ENCODE assay signal across 1 fruit fly cellular context in genomic region chr3R:11200042-11200884, dm6.
TF ChIP-seq lines count a peak whose summit lies in the region.

No protein-coding gene starts in this region.

TF ChIP-seq in whole organism, embryonic, 481 proteins besides CTCF, POLR2A, EP300 and RAD21 (continued from another document):
- TF ChIP-seq CHES-1-like (GFP tag; optimal IDR thresholded peaks at IDR 0.05; lab: Kevin White, UChicago) (no peak), CG11247 (GFP tag; IDR thresholded peaks at IDR 0.05; lab: Robert Waterston, UW) (0 out of 2 replicates have a peak, but pooled peaks have one; percentile 23), CG30020 (tag; optimal IDR thresholded peaks at IDR 0.05; lab: Kevin White, UChicago) (no peak), Xbp1 (GFP tag; optimal IDR thresholded peaks at IDR 0.05; lab: Kevin White, UChicago) (no peak), CG16813 (GFP tag; IDR thresholded peaks at IDR 0.05; lab: Robert Waterston, UW; ENCODE audit: partially characterized antibody) (no peak), CG6272 (GFP tag; IDR thresholded peaks at IDR 0.05; lab: Robert Waterston, UW) (no peak), hbn (GFP tag; IDR thresholded peaks at IDR 0.05; lab: Robert Waterston, UW; ENCODE audit: partially characterized antibody) (no peak), jigr1 (GFP tag; IDR thresholded peaks at IDR 0.05; lab: Robert Waterston, UW) (no peak), MTF-1 (GFP tag; optimal IDR thresholded peaks at IDR 0.05; lab: Kevin White, UChicago; ENCODE audit: borderline replicate concordance) (no peak), Tbp (GFP tag; optimal IDR thresholded peaks at IDR 0.05; lab: Kevin White, UChicago) (no peak), CG6791 (GFP tag; IDR thresholded peaks at IDR 0.05; lab: Robert Waterston, UW; ENCODE audit: partially characterized antibody) (no peak), GATAe (GFP tag; conservative IDR thresholded peaks at IDR 0.05; lab: Robert Waterston, UW) (no peak), CG4282 (GFP tag; optimal IDR thresholded peaks at IDR 0.05; lab: Kevin White, UChicago) (no peak), gro (GFP tag; optimal IDR thresholded peaks at IDR 0.05; lab: Kevin White, UChicago) (no peak), CG9215 (GFP tag; IDR thresholded peaks at IDR 0.05; lab: Robert Waterston, UW) (no peak), mld (GFP tag; IDR thresholded peaks at IDR 0.05; lab: Robert Waterston, UW; ENCODE audit: partially characterized antibody) (no peak), bbx (GFP tag; IDR thresholded peaks at IDR 0.05; lab: Robert Waterston, UW; ENCODE audit: partially characterized antibody) (no peak), Hr39 (optimal IDR thresholded peaks at IDR 0.05; lab: Kevin White, UChicago) (no peak), YL-1 (GFP tag; optimal IDR thresholded peaks at IDR 0.05; lab: Kevin White, UChicago) (no peak), CG12071 (GFP tag; optimal IDR thresholded peaks at IDR 0.05; lab: Kevin White, UChicago) (peak; percentile 2), sima (GFP tag; optimal IDR thresholded peaks at IDR 0.05; lab: Kevin White, UChicago) (no peak), Vsx1 (GFP tag; optimal IDR thresholded peaks at IDR 0.05; lab: Kevin White, UChicago) (peak; percentile 41), CG17802 (tag; optimal IDR thresholded peaks at IDR 0.05; lab: Kevin White, UChicago) (no peak), Lhr (GFP tag; optimal IDR thresholded peaks at IDR 0.05; lab: Kevin White, UChicago) (no peak), gem (tag; optimal IDR thresholded peaks at IDR 0.05; lab: Kevin White, UChicago) (no peak), caup (GFP tag; optimal IDR thresholded peaks at IDR 0.05; lab: Kevin White, UChicago; ENCODE audit: severe bottlenecking) (no peak), ssp (GFP tag; IDR thresholded peaks at IDR 0.05; lab: Robert Waterston, UW) (no peak), fd3F (GFP tag; optimal IDR thresholded peaks at IDR 0.05; lab: Kevin White, UChicago) (no peak), Sry-δ (GFP tag; optimal IDR thresholded peaks at IDR 0.05; lab: Kevin White, UChicago) (no peak), CG1529 (GFP tag; optimal IDR thresholded peaks at IDR 0.05; lab: Kevin White, UChicago) (peak; percentile 27), HmgZ (tag; optimal IDR thresholded peaks at IDR 0.05; lab: Kevin White, UChicago) (peak; percentile 48), Sry-β (GFP tag; optimal IDR thresholded peaks at IDR 0.05; lab: Kevin White, UChicago) (no peak), CG10274 (GFP tag; optimal IDR thresholded peaks at IDR 0.05; lab: Kevin White, UChicago) (no peak), mam (GFP tag; optimal IDR thresholded peaks at IDR 0.05; lab: Kevin White, UChicago) (no peak), CG17385 (GFP tag; optimal IDR thresholded peaks at IDR 0.05; lab: Kevin White, UChicago) (peak; percentile 41), Meics (GFP tag; optimal IDR thresholded peaks at IDR 0.05; lab: Kevin White, UChicago) (no peak), Dad (GFP tag; optimal IDR thresholded peaks at IDR 0.05; lab: Kevin White, UChicago) (no peak), ERR (GFP tag; optimal IDR thresholded peaks at IDR 0.05; lab: Kevin White, UChicago) (no peak), Doc3 (GFP tag; IDR thresholded peaks at IDR 0.05; lab: Robert Waterston, UW; ENCODE audit: partially characterized antibody) (no peak), kni (GFP tag; optimal IDR thresholded peaks at IDR 0.05; lab: Kevin White, UChicago) (no peak), Doc2 (GFP tag; IDR thresholded peaks at IDR 0.05; lab: Robert Waterston, UW) (no peak), slbo (GFP tag; IDR thresholded peaks at IDR 0.05; lab: Robert Waterston, UW) (no peak), eyg (GFP tag; optimal IDR thresholded peaks at IDR 0.05; lab: Kevin White, UChicago) (no peak), gsb (GFP tag; IDR thresholded peaks at IDR 0.05; lab: Robert Waterston, UW) (no peak), Stat92E (GFP tag; optimal IDR thresholded peaks at IDR 0.05; lab: Kevin White, UChicago) (no peak), CG2712 (tag; optimal IDR thresholded peaks at IDR 0.05; lab: Kevin White, UChicago) (no peak), Dll (GFP tag; IDR thresholded peaks at IDR 0.05; lab: Robert Waterston, UW; ENCODE audit: partially characterized antibody) (no peak), ken (GFP tag; IDR thresholded peaks at IDR 0.05; lab: Robert Waterston, UW) (no peak), CG2116 (GFP tag; optimal IDR thresholded peaks at IDR 0.05; lab: Kevin White, UChicago) (no peak), CG15601 (tag; optimal IDR thresholded peaks at IDR 0.05; lab: Kevin White, UChicago) (no peak), wek (GFP tag; optimal IDR thresholded peaks at IDR 0.05; lab: Kevin White, UChicago) (peak; percentile 9), CG18262 (tag; optimal IDR thresholded peaks at IDR 0.05; lab: Kevin White, UChicago) (no peak), pros (GFP tag; optimal IDR thresholded peaks at IDR 0.05; lab: Kevin White, UChicago) (no peak), nerfin-2 (GFP tag; IDR thresholded peaks at IDR 0.05; lab: Robert Waterston, UW; ENCODE audit: partially characterized antibody) (no peak)
TF ChIP-seq in whole organism, embryonic: peak in this region for 29.
